Worm (Caenorhabditis elegans) whole organism, L1 larva: ENCODE measurements around the gene W08E12.2.

Experiments
- C04F5.9 ChIP-seq: sonication (generic microtip); optimal IDR thresholded peaks from 2 replicates; lab custom pipeline; 2016; ENCODE audit warnings: missing genetic modification characterization, missing compliant biosample characterization
- C16A3.4 ChIP-seq: fragments of 150-350 bp; optimal IDR thresholded peaks from 2 replicates; lab custom pipeline; 2014; ENCODE audit warnings: missing biosample characterization, missing genetic modification characterization
- F16B12.6 ChIP-seq: fragments of 150-350 bp; optimal IDR thresholded peaks from 2 replicates; lab custom pipeline; 2014; ENCODE audit warnings: missing biosample characterization, missing genetic modification characterization
- Y116A8C.19 ChIP-seq: sonication (generic microtip); optimal IDR thresholded peaks from 2 replicates; lab custom pipeline; 2016; ENCODE audit warnings: missing compliant biosample characterization, missing genetic modification characterization, borderline replicate concordance
- alr-1 ChIP-seq: fragments of 200-800 bp; sonication (Bioruptor generic); optimal IDR thresholded peaks from 2 replicates; lab custom pipeline; 2018; ENCODE audit warnings: borderline replicate concordance, mild to moderate bottlenecking, missing genetic modification characterization, missing compliant biosample characterization
- aly-2 ChIP-seq: fragments of 150-350 bp; optimal IDR thresholded peaks from 2 replicates; lab custom pipeline; 2014; ENCODE audit warnings: missing biosample characterization, missing genetic modification characterization
- ama-1 ChIP-seq: fragments of 150-350 bp; optimal IDR thresholded peaks from 2 replicates; lab custom pipeline; 2014
- ceh-63 ChIP-seq: fragments of 200-800 bp; sonication (Bioruptor generic); optimal IDR thresholded peaks from 2 replicates; lab custom pipeline; 2018; ENCODE audit warnings: mild to moderate bottlenecking, missing genetic modification characterization, missing compliant biosample characterization
- ceh-8 ChIP-seq: fragments of 200-800 bp; sonication (Bioruptor generic); optimal IDR thresholded peaks from 2 replicates; lab custom pipeline; 2018; ENCODE audit warnings: mild to moderate bottlenecking, missing genetic modification characterization, moderate library complexity, missing compliant biosample characterization
- ceh-82 ChIP-seq, 3 experiments: fragments of 150-350 bp in 1 of 3; sonication (generic microtip) in 2 of 3; optimal IDR thresholded peaks; 2 replicates each; lab custom pipeline; 2014 to 2017; ENCODE audit warnings: missing biosample characterization in 3 of 3, missing genetic modification characterization in 3 of 3
- ceh-88 ChIP-seq: fragments of 200-800 bp; sonication (Bioruptor generic); IDR thresholded peaks from 2 replicates; pipeline ENCODE4 v1.3.6; 2022; ENCODE audit warnings: missing genetic modification characterization, missing compliant biosample characterization
- ceh-90 ChIP-seq: sonication (generic microtip); optimal IDR thresholded peaks from 2 replicates; lab custom pipeline; 2016; ENCODE audit warnings: missing genetic modification characterization, missing compliant biosample characterization
- ces-1 ChIP-seq: fragments of 150-350 bp; optimal IDR thresholded peaks from 2 replicates; lab custom pipeline; 2014; ENCODE audit warnings: missing biosample characterization, missing genetic modification reagents, missing genetic modification characterization
- dpl-1 ChIP-seq, 3 experiments: fragments of 150-350 bp in 2 of 3; sonication (generic microtip) in 1 of 3; optimal IDR thresholded peaks; 2 replicates each; lab custom pipeline; 2014 to 2017; ENCODE audit warnings: missing biosample characterization in 3 of 3, missing genetic modification characterization in 3 of 3, missing genetic modification reagents in 3 of 3
- efl-1 ChIP-seq, 4 experiments: fragments of 150-350 bp; optimal IDR thresholded peaks in 3 of 4; peaks in 1 of 4; 1 replicate in 1 of 4; 2 replicates in 3 of 4; lab custom pipeline; 2014; ENCODE audit warnings: missing biosample characterization in 2 of 4, missing genetic modification characterization in 2 of 4, missing genetic modification reagents in 2 of 4
- efl-3 ChIP-seq: fragments of 200-800 bp; sonication (Bioruptor generic); optimal IDR thresholded peaks from 2 replicates; lab custom pipeline; 2018; ENCODE audit warnings: mild to moderate bottlenecking, missing genetic modification characterization, missing compliant biosample characterization
- egl-13 ChIP-seq: sonication (generic microtip); optimal IDR thresholded peaks from 2 replicates; lab custom pipeline; 2016; ENCODE audit warnings: missing genotype, missing genetic modification reagents, missing genetic modification characterization, missing compliant biosample characterization
- elt-3 ChIP-seq, 6 experiments: fragments of 150-350 bp in 1 of 6; sonication (generic microtip); optimal IDR thresholded peaks; 2 replicates each; lab custom pipeline; 2017 to 2018; ENCODE audit warnings: missing biosample characterization in 6 of 6, missing genetic modification characterization in 6 of 6, inconsistent platforms in 1 of 6
- fkh-10 ChIP-seq: sonication (generic microtip); optimal IDR thresholded peaks from 2 replicates; lab custom pipeline; 2017; ENCODE audit warnings: missing biosample characterization, missing genetic modification reagents, missing genetic modification characterization
- fkh-8 ChIP-seq: sonication (generic microtip); optimal IDR thresholded peaks from 2 replicates; lab custom pipeline; 2016; ENCODE audit warnings: mild to moderate bottlenecking, missing genetic modification characterization, missing compliant biosample characterization
- irx-1 ChIP-seq: sonication (generic microtip); optimal IDR thresholded peaks from 2 replicates; lab custom pipeline; 2016; ENCODE audit warnings: missing genetic modification characterization, missing compliant biosample characterization
- isw-1 ChIP-seq: fragments of 200-800 bp; sonication (Bioruptor generic); IDR thresholded peaks from 2 replicates; pipeline ENCODE4 v1.3.6; 2022; ENCODE audit warnings: missing genetic modification characterization, missing compliant biosample characterization
- jun-1 ChIP-seq: fragments of 150-350 bp; optimal IDR thresholded peaks from 2 replicates; lab custom pipeline; 2014; ENCODE audit warnings: missing biosample characterization, missing genetic modification reagents, missing genetic modification characterization
- lin-35 ChIP-seq, 2 experiments: fragments of 150-350 bp; optimal IDR thresholded peaks; 2 replicates each; lab custom pipeline; 2014; ENCODE audit warnings: missing biosample characterization in 2 of 2, missing genetic modification characterization in 2 of 2, missing genetic modification reagents in 2 of 2
- lin-39 ChIP-seq: fragments of 150-350 bp; optimal IDR thresholded peaks from 2 replicates; lab custom pipeline; 2014; ENCODE audit warnings: missing biosample characterization, missing genetic modification reagents, missing genetic modification characterization
- lir-3 ChIP-seq: sonication (generic microtip); optimal IDR thresholded peaks from 2 replicates; lab custom pipeline; 2016; ENCODE audit warnings: mild to moderate bottlenecking, missing genetic modification characterization, moderate library complexity, missing compliant biosample characterization; ENCODE audit not compliant: poor library complexity
- lsy-2 ChIP-seq, 2 experiments: fragments of 150-350 bp; optimal IDR thresholded peaks; 2 replicates each; lab custom pipeline; 2014; ENCODE audit warnings: missing biosample characterization in 2 of 2, missing genetic modification characterization in 2 of 2
- mab-9 ChIP-seq: fragments of 200-800 bp; sonication (Bioruptor generic); IDR thresholded peaks from 2 replicates; pipeline ENCODE4 v1.3.6; 2022; ENCODE audit warnings: missing genetic modification reagents, missing genetic modification characterization, missing compliant biosample characterization
- mdl-1 ChIP-seq, 2 experiments: fragments of 150-350 bp; optimal IDR thresholded peaks; 2 replicates each; lab custom pipeline; 2014 to 2017; ENCODE audit warnings: missing biosample characterization in 2 of 2, missing genetic modification characterization in 2 of 2, inconsistent platforms in 1 of 2
- mef-2 ChIP-seq: fragments of 150-350 bp; optimal IDR thresholded peaks from 2 replicates; lab custom pipeline; 2014; ENCODE audit warnings: missing biosample characterization, missing genetic modification characterization
- nhr-19 ChIP-seq: fragments of 200-800 bp; sonication (Bioruptor generic); conservative IDR thresholded peaks from 2 replicates; pipeline ENCODE4 v1.3.6; 2022; ENCODE audit warnings: missing genetic modification characterization, missing compliant biosample characterization
- nhr-20 ChIP-seq: sonication (generic microtip); optimal IDR thresholded peaks from 2 replicates; lab custom pipeline; 2016; ENCODE audit warnings: mild to moderate bottlenecking, missing genetic modification characterization, missing compliant biosample characterization
- nhr-237 ChIP-seq: fragments of 150-350 bp; optimal IDR thresholded peaks from 2 replicates; lab custom pipeline; 2014; ENCODE audit warnings: missing biosample characterization, missing genetic modification characterization
- nhr-47 ChIP-seq: sonication (generic microtip); optimal IDR thresholded peaks from 2 replicates; lab custom pipeline; 2016; ENCODE audit warnings: mild to moderate bottlenecking, missing genetic modification characterization, moderate library complexity, missing compliant biosample characterization
- nhr-71 ChIP-seq: sonication (generic microtip); optimal IDR thresholded peaks from 2 replicates; lab custom pipeline; 2016; ENCODE audit warnings: mild to moderate bottlenecking, missing genetic modification characterization, moderate library complexity, missing compliant biosample characterization
- nhr-77 ChIP-seq: fragments of 150-350 bp; optimal IDR thresholded peaks from 2 replicates; lab custom pipeline; 2014; ENCODE audit warnings: missing biosample characterization, missing genetic modification characterization
- nhr-84 ChIP-seq: sonication (generic microtip); optimal IDR thresholded peaks from 2 replicates; lab custom pipeline; 2017; ENCODE audit warnings: missing biosample characterization, missing genetic modification characterization
- nhr-85 ChIP-seq: sonication (generic microtip); peaks from one replicate; lab custom pipeline; 2016; ENCODE audit warnings: missing genetic modification characterization, inconsistent platforms, missing compliant biosample characterization
- pag-3 ChIP-seq: sonication (generic microtip); optimal IDR thresholded peaks from 2 replicates; lab custom pipeline; 2017; ENCODE audit warnings: missing genetic modification characterization, mild to moderate bottlenecking, missing compliant biosample characterization, antibody characterized with exemption, borderline replicate concordance; ENCODE audit not compliant: insufficient read depth
- skn-1 ChIP-seq: fragments of 150-350 bp; optimal IDR thresholded peaks from 2 replicates; lab custom pipeline; 2014; ENCODE audit warnings: missing biosample characterization, missing genetic modification characterization
- snpc-4 ChIP-seq: fragments of 150-350 bp; optimal IDR thresholded peaks from 2 replicates; lab custom pipeline; 2014; ENCODE audit warnings: missing biosample characterization, missing genetic modification characterization
- sptf-1 ChIP-seq: fragments of 150-350 bp; optimal IDR thresholded peaks from 2 replicates; lab custom pipeline; 2014; ENCODE audit warnings: missing biosample characterization, missing genetic modification characterization
- sup-37 ChIP-seq: fragments of 200-800 bp; sonication (Bioruptor generic); optimal IDR thresholded peaks from 2 replicates; lab custom pipeline; 2018; ENCODE audit warnings: mild to moderate bottlenecking, missing genetic modification characterization, missing compliant biosample characterization
- swsn-7 ChIP-seq: sonication (generic microtip); optimal IDR thresholded peaks from 2 replicates; lab custom pipeline; 2016; ENCODE audit warnings: missing genetic modification characterization, missing compliant biosample characterization
- tbx-2 ChIP-seq: sonication (generic microtip); optimal IDR thresholded peaks from 2 replicates; lab custom pipeline; 2016; ENCODE audit warnings: missing genetic modification characterization, missing compliant biosample characterization
- unc-130 ChIP-seq: fragments of 150-350 bp; optimal IDR thresholded peaks from 2 replicates; lab custom pipeline; 2017; ENCODE audit warnings: missing biosample characterization, missing genetic modification characterization, inconsistent platforms
- unc-86 ChIP-seq: sonication (generic microtip); optimal IDR thresholded peaks from 2 replicates; lab custom pipeline; 2016; ENCODE audit warnings: missing genetic modification characterization, missing compliant biosample characterization
- unc-98 ChIP-seq: fragments of 200-800 bp; sonication (Bioruptor generic); IDR thresholded peaks from 2 replicates; pipeline ENCODE4 v1.3.6; 2022; ENCODE audit warnings: missing genetic modification characterization, missing compliant biosample characterization
- zip-4 ChIP-seq: fragments of 200-800 bp; sonication (Bioruptor generic); optimal IDR thresholded peaks from 2 replicates; lab custom pipeline; 2018; ENCODE audit warnings: mild to moderate bottlenecking, missing genetic modification characterization, moderate library complexity, missing compliant biosample characterization
- ztf-11 ChIP-seq, 2 experiments: sonication (generic microtip); optimal IDR thresholded peaks; 2 replicates each; lab custom pipeline; 2016 to 2017; ENCODE audit warnings: missing genetic modification characterization in 2 of 2, missing biosample characterization in 1 of 2, missing compliant biosample characterization in 1 of 2
- ztf-4 ChIP-seq: fragments of 150-350 bp; optimal IDR thresholded peaks from 2 replicates; lab custom pipeline; 2014; ENCODE audit warnings: missing biosample characterization, missing genetic modification characterization

Gene W08E12.2

DNA sequence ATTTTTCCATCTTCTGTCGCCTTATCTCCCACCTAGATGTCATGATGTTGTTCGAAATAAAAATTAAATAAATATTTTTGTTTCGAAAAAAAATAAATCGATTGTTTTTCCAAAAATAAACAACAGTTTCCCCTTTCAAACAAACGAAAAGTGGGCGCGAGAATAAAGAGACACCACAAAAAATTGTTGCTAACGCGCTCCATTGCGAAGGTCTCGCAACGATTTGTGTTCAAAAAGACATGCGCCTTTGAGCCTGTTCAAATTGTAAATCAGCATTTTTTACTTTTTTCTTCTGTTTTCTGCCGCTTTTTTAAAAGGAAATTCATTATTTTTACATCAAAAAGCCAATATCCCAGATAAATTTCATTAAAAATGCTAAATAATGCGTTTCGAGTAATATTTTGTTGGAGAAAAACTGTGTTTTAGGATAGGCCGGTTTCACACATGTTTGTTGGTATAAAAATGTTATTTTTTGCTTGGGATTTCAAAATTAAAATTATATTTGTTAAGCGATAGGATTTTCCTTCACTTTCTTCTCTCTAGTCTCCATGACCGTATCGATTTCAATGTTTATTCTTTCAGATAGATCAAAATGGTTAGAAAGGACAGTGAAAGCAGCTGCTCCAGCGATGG, 11.0 kb upstream of the W08E12.2 start, which contains the start of gene W08E12.7 (continued):
- TF ChIP-seq nhr-77 (tag; lab: Kevin White, UChicago) (peak; percentile 96), ceh-88 (GFP tag; lab: Robert Waterston, UW) (peak; percentile 85), ceh-63 (GFP tag; lab: Kevin White, UChicago) (no peak), Y116A8C.19 (no peak), snpc-4 (tag; lab: Kevin White, UChicago) (peak; percentile 76), irx-1 (peak; percentile 86), lin-35 (GFP tag; optimal IDR thresholded peaks at IDR 0.05; lab: Kevin White, UChicago) (peak; percentile 94 to 96), mab-9 (GFP tag; lab: Robert Waterston, UW) (peak; percentile 82), zip-4 (GFP tag; lab: Kevin White, UChicago) (peak; percentile 67), ceh-8 (GFP tag; lab: Kevin White, UChicago) (peak; percentile 54), dpl-1 (GFP tag; optimal IDR thresholded peaks at IDR 0.05; lab: Kevin White, UChicago) (peak; percentile 93 to 94 (median 93)), aly-2 (tag; lab: Kevin White, UChicago) (peak; percentile 84), ama-1 (lab: Kevin White, UChicago) (peak; percentile 84), lsy-2 (tag; optimal IDR thresholded peaks at IDR 0.05; lab: Kevin White, UChicago) (peak; percentile 96 to 97), ces-1 (GFP tag; lab: Kevin White, UChicago) (no peak), sup-37 (GFP tag; lab: Kevin White, UChicago) (no peak), nhr-85 (tag; lab: Kevin White, UChicago) (peak; percentile 94), unc-86 (tag; lab: Kevin White, UChicago) (peak; percentile 89), ztf-11 (tag; optimal IDR thresholded peaks at IDR 0.05; lab: Kevin White, UChicago) (peak in 1 of 2 experiments; percentile 78), egl-13 (tag; lab: Kevin White, UChicago) (peak; percentile 70), swsn-7 (tag; lab: Kevin White, UChicago) (peak; percentile 93), unc-98 (GFP tag; lab: Robert Waterston, UW) (no peak; the same call in 1 of the 2 replicates), jun-1 (tag; lab: Kevin White, UChicago) (peak; percentile 87), C04F5.9 (peak; percentile 80), lin-39 (tag; lab: Kevin White, UChicago) (peak; percentile 70), skn-1 (tag; lab: Kevin White, UChicago) (peak; percentile 96), nhr-71 (tag; lab: Kevin White, UChicago) (peak; percentile 97), fkh-8 (peak; percentile 97), nhr-20 (tag; lab: Kevin White, UChicago) (peak; percentile 94), unc-130 (tag; lab: Kevin White, UChicago) (peak; percentile 98), mef-2 (tag; lab: Kevin White, UChicago) (peak; percentile 35), ztf-4 (tag; lab: Kevin White, UChicago) (peak; percentile 80), nhr-19 (GFP tag; lab: Robert Waterston, UW) (peak; percentile 92), ceh-82 (tag; optimal IDR thresholded peaks at IDR 0.05; lab: Kevin White, UChicago) (peak; percentile 94 to 98 (median 94)), isw-1 (GFP tag; lab: Robert Waterston, UW) (peak; percentile 93), ceh-90 (no peak), tbx-2 (tag; lab: Kevin White, UChicago) (peak; percentile 90), fkh-10 (GFP tag; lab: Kevin White, UChicago) (peak; percentile 69), efl-3 (GFP tag; lab: Kevin White, UChicago) (no peak), nhr-84 (no peak), nhr-237 (peak; percentile 94), lir-3 (tag; lab: Kevin White, UChicago) (peak; percentile 83), elt-3 (tag; optimal IDR thresholded peaks at IDR 0.05; lab: Kevin White, UChicago) (peak in 5 of 6 experiments; percentile 22 to 98 (median 81)), F16B12.6 (tag; lab: Kevin White, UChicago) (peak; percentile 75), nhr-47 (tag; lab: Kevin White, UChicago) (peak; percentile 94), sptf-1 (tag; lab: Kevin White, UChicago) (no peak), alr-1 (tag; lab: Kevin White, UChicago) (no peak), C16A3.4 (tag; lab: Kevin White, UChicago) (peak; percentile 98), pag-3 (peak; percentile 55), mdl-1 (tag; optimal IDR thresholded peaks at IDR 0.05; lab: Kevin White, UChicago) (peak in 1 of 2 experiments; percentile 96), efl-1 (optimal IDR thresholded peaks at IDR 0.05; lab: Kevin White, UChicago) (peak; percentile 94 to 96), efl-1 (GFP tag; optimal IDR thresholded peaks at IDR 0.05 in 1 of 2; lab: Kevin White, UChicago) (peak; percentile 88 to 99)
